Fruit fly (Drosophila melanogaster) whole organism, prepupa: ENCODE measurements around the gene HDAC4.
A peak's percentile ranks its signal among the peaks of the same experiment; 100 is the strongest.

Source experiments
- Blimp-1 ChIP-seq: fragments of 200-800 bp; sonication (Bioruptor generic); optimal IDR thresholded peaks from 3 replicates; lab custom pipeline; 2017; ENCODE audit warnings: missing biosample characterization, missing genetic modification characterization, mild to moderate bottlenecking, moderate library complexity, missing genetic modification reagents
- CG10631 ChIP-seq: fragments of 200-800 bp; sonication (Bioruptor generic); optimal IDR thresholded peaks from 2 replicates; lab custom pipeline; 2016; ENCODE audit warnings: missing biosample characterization, missing genetic modification characterization
- CG10669 ChIP-seq: fragments of 200-800 bp; sonication (Bioruptor generic); optimal IDR thresholded peaks from 3 replicates; lab custom pipeline; 2018; ENCODE audit warnings: missing biosample characterization, mild to moderate bottlenecking, missing genetic modification characterization, moderate library complexity
- CG11294 ChIP-seq: fragments of 200-800 bp; sonication (Bioruptor generic); IDR thresholded peaks from 2 replicates; pipeline ENCODE4 v1.3.6; 2022; ENCODE audit warnings: missing biosample characterization, missing genetic modification characterization
- CG11762 ChIP-seq: fragments of 200-800 bp; sonication (Bioruptor generic); optimal IDR thresholded peaks from 3 replicates; lab custom pipeline; 2016; ENCODE audit warnings: missing biosample characterization, missing genetic modification characterization; ENCODE audit not compliant: insufficient read depth
- CG11902 ChIP-seq: fragments of 200-800 bp; sonication (Bioruptor generic); optimal IDR thresholded peaks from 3 replicates; lab custom pipeline; 2016; ENCODE audit warnings: missing biosample characterization, missing genetic modification characterization
- CG15336 ChIP-seq: fragments of 200-800 bp; sonication (Bioruptor generic); IDR thresholded peaks from 2 replicates; pipeline ENCODE4 v1.3.6; 2022; ENCODE audit warnings: missing biosample characterization, missing genetic modification characterization
- CG1621 ChIP-seq: fragments of 200-800 bp; sonication (Bioruptor generic); optimal IDR thresholded peaks from 3 replicates; lab custom pipeline; 2018; ENCODE audit warnings: missing biosample characterization, mild to moderate bottlenecking, missing genetic modification characterization
- CG16779 ChIP-seq: fragments of 200-800 bp; sonication (Bioruptor generic); optimal IDR thresholded peaks from 3 replicates; lab custom pipeline; 2017; ENCODE audit warnings: missing biosample characterization, mild to moderate bottlenecking, missing genetic modification characterization
- CG3032 ChIP-seq: fragments of 200-800 bp; optimal IDR thresholded peaks from 2 replicates; lab custom pipeline; 2019; ENCODE audit warnings: missing biosample characterization, mild to moderate bottlenecking, missing genetic modification characterization, moderate library complexity
- CG31627 ChIP-seq: fragments of 200-800 bp; sonication (Bioruptor generic); optimal IDR thresholded peaks from 3 replicates; lab custom pipeline; 2016; ENCODE audit warnings: missing biosample characterization, missing genetic modification characterization
- CG32006 ChIP-seq: fragments of 200-800 bp; sonication (Bioruptor generic); optimal IDR thresholded peaks from 3 replicates; lab custom pipeline; 2017; ENCODE audit warnings: missing biosample characterization, mild to moderate bottlenecking, missing genetic modification characterization
- CG34406 ChIP-seq: fragments of 200-800 bp; sonication (Bioruptor generic); optimal IDR thresholded peaks from 3 replicates; lab custom pipeline; 2016; ENCODE audit warnings: missing biosample characterization, missing genetic modification characterization
- CG3919 ChIP-seq: fragments of 200-800 bp; sonication (Bioruptor generic); optimal IDR thresholded peaks from 3 replicates; lab custom pipeline; 2016; ENCODE audit warnings: missing biosample characterization, missing genetic modification characterization
- CG4318 ChIP-seq: fragments of 200-800 bp; sonication (Bioruptor generic); optimal IDR thresholded peaks from 3 replicates; lab custom pipeline; 2017; ENCODE audit warnings: missing biosample characterization, mild to moderate bottlenecking, missing genetic modification characterization
- CG6163 ChIP-seq: fragments of 200-800 bp; sonication (Bioruptor generic); IDR thresholded peaks from 3 replicates; pipeline ENCODE4 v1.3.6; 2022; ENCODE audit warnings: missing biosample characterization, missing genetic modification characterization
- CG6276 ChIP-seq: fragments of 200-800 bp; sonication (Bioruptor generic); optimal IDR thresholded peaks from 2 replicates; lab custom pipeline; 2017; ENCODE audit warnings: missing biosample characterization, mild to moderate bottlenecking, missing genetic modification characterization
- CG6792 ChIP-seq: fragments of 200-800 bp; sonication (Bioruptor generic); optimal IDR thresholded peaks from 3 replicates; lab custom pipeline; 2016; ENCODE audit warnings: missing biosample characterization, missing genetic modification characterization
- CG6854 ChIP-seq: fragments of 200-800 bp; sonication (Bioruptor generic); optimal IDR thresholded peaks from 2 replicates; lab custom pipeline; 2017; ENCODE audit warnings: missing biosample characterization, mild to moderate bottlenecking, missing genetic modification characterization
- CG8119 ChIP-seq: fragments of 200-800 bp; sonication (Bioruptor generic); IDR thresholded peaks from 3 replicates; pipeline ENCODE4 v1.3.6; 2022; ENCODE audit warnings: missing biosample characterization, missing genetic modification characterization
- CG8632 ChIP-seq: fragments of 200-800 bp; sonication (Bioruptor generic); optimal IDR thresholded peaks from 3 replicates; lab custom pipeline; 2016; ENCODE audit warnings: missing biosample characterization, missing genetic modification characterization
- CG9139 ChIP-seq: fragments of 200-800 bp; sonication (Bioruptor generic); optimal IDR thresholded peaks from 3 replicates; lab custom pipeline; 2017; ENCODE audit warnings: missing biosample characterization, mild to moderate bottlenecking, missing genetic modification characterization
- Eip78C ChIP-seq: fragments of 200-800 bp; sonication (Bioruptor generic); peaks from one replicate; lab custom pipeline; 2016; ENCODE audit warnings: missing biosample characterization, missing genetic modification characterization
- Eip93F ChIP-seq: fragments of 200-800 bp; sonication (Bioruptor generic); optimal IDR thresholded peaks from 2 replicates; lab custom pipeline; 2016; ENCODE audit warnings: missing biosample characterization, mild to moderate bottlenecking, missing genetic modification characterization
- Ets21C ChIP-seq: fragments of 200-800 bp; sonication (Bioruptor generic); optimal IDR thresholded peaks from 3 replicates; lab custom pipeline; 2016; ENCODE audit warnings: missing biosample characterization, missing genetic modification characterization
- Ets96B ChIP-seq: fragments of 200-800 bp; optimal IDR thresholded peaks from 2 replicates; lab custom pipeline; 2019; ENCODE audit warnings: missing biosample characterization, mild to moderate bottlenecking, missing genetic modification characterization, moderate library complexity
- Gug ChIP-seq: fragments of 200-800 bp; sonication (Bioruptor generic); IDR thresholded peaks from 2 replicates; pipeline ENCODE4 v1.3.6; 2022; ENCODE audit warnings: missing biosample characterization, missing genetic modification characterization
- Hr38 ChIP-seq: sonication (Bioruptor generic); optimal IDR thresholded peaks from 2 replicates; lab custom pipeline; 2016; ENCODE audit warnings: missing biosample characterization, missing genetic modification characterization
- Hr39 ChIP-seq: fragments of 200-800 bp; sonication (Bioruptor generic); optimal IDR thresholded peaks from 2 replicates; lab custom pipeline; 2016; ENCODE audit warnings: missing biosample characterization, missing genetic modification characterization
- Hr4 ChIP-seq: fragments of 200-800 bp; sonication (Bioruptor generic); optimal IDR thresholded peaks from 3 replicates; lab custom pipeline; 2016; ENCODE audit warnings: missing biosample characterization, missing genetic modification characterization
- Lpt ChIP-seq: fragments of 200-800 bp; sonication (Bioruptor generic); optimal IDR thresholded peaks from 3 replicates; lab custom pipeline; 2016; ENCODE audit warnings: missing biosample characterization, missing genetic modification characterization
- Met ChIP-seq: fragments of 200-800 bp; sonication (Bioruptor generic); optimal IDR thresholded peaks from 3 replicates; lab custom pipeline; 2016; ENCODE audit warnings: missing biosample characterization, missing genetic modification characterization
- OdsH ChIP-seq: fragments of 200-800 bp; sonication (Bioruptor generic); optimal IDR thresholded peaks from 3 replicates; lab custom pipeline; 2016; ENCODE audit warnings: missing biosample characterization, missing genetic modification characterization
- Sox102F ChIP-seq: fragments of 200-800 bp; sonication (Bioruptor generic); optimal IDR thresholded peaks from 2 replicates; lab custom pipeline; 2016; ENCODE audit warnings: missing biosample characterization, mild to moderate bottlenecking, missing genetic modification characterization
- Sox14 ChIP-seq: fragments of 200-800 bp; sonication (Bioruptor generic); optimal IDR thresholded peaks from 3 replicates; lab custom pipeline; 2016; ENCODE audit warnings: missing biosample characterization, missing genetic modification characterization
- achi ChIP-seq: fragments of 200-800 bp; sonication (Bioruptor generic); optimal IDR thresholded peaks from 3 replicates; lab custom pipeline; 2016; ENCODE audit warnings: missing biosample characterization, missing genetic modification characterization
- acj6 ChIP-seq: fragments of 200-800 bp; sonication (Bioruptor generic); optimal IDR thresholded peaks from 3 replicates; lab custom pipeline; 2016; ENCODE audit warnings: missing biosample characterization, missing genetic modification characterization
- cyc ChIP-seq: fragments of 200-800 bp; sonication (Bioruptor generic); optimal IDR thresholded peaks from 3 replicates; lab custom pipeline; 2016; ENCODE audit warnings: missing biosample characterization, missing genetic modification characterization
- dac ChIP-seq: fragments of 200-800 bp; sonication (Bioruptor generic); optimal IDR thresholded peaks from 2 replicates; lab custom pipeline; 2017; ENCODE audit warnings: missing biosample characterization, mild to moderate bottlenecking, missing genetic modification characterization
- dsx ChIP-seq: fragments of 200-800 bp; optimal IDR thresholded peaks from 3 replicates; lab custom pipeline; 2019; ENCODE audit warnings: missing biosample characterization, mild to moderate bottlenecking, missing genetic modification characterization, moderate library complexity; ENCODE audit not compliant: poor library complexity, severe bottlenecking
- esn ChIP-seq: fragments of 200-800 bp; sonication (Bioruptor generic); optimal IDR thresholded peaks from 2 replicates; lab custom pipeline; 2016; ENCODE audit warnings: missing biosample characterization, mild to moderate bottlenecking, missing genetic modification characterization, moderate library complexity
- fkh ChIP-seq: fragments of 200-800 bp; sonication (Bioruptor generic); optimal IDR thresholded peaks from 3 replicates; lab custom pipeline; 2017; ENCODE audit warnings: missing biosample characterization, mild to moderate bottlenecking, missing genetic modification characterization, moderate library complexity
- lz ChIP-seq: fragments of 200-800 bp; sonication (Bioruptor generic); optimal IDR thresholded peaks from 3 replicates; lab custom pipeline; 2016; ENCODE audit warnings: missing biosample characterization, missing genetic modification characterization
- pdm3 ChIP-seq: fragments of 200-800 bp; sonication (Bioruptor generic); optimal IDR thresholded peaks from 3 replicates; lab custom pipeline; 2016; ENCODE audit warnings: missing biosample characterization, missing genetic modification characterization
- salr ChIP-seq, 2 experiments: fragments of 200-800 bp; sonication (Bioruptor generic); optimal IDR thresholded peaks; 3 replicates each; lab custom pipeline; 2016 to 2018; ENCODE audit warnings: missing biosample characterization in 2 of 2, missing genetic modification characterization in 2 of 2, mild to moderate bottlenecking in 1 of 2
- spab ChIP-seq: fragments of 200-800 bp; sonication (Bioruptor generic); optimal IDR thresholded peaks from 2 replicates; lab custom pipeline; 2017; ENCODE audit warnings: missing biosample characterization, mild to moderate bottlenecking, missing genetic modification characterization, missing genetic modification reagents
- topi ChIP-seq: fragments of 200-800 bp; sonication (Bioruptor generic); optimal IDR thresholded peaks from 3 replicates; lab custom pipeline; 2016; ENCODE audit warnings: missing biosample characterization, missing genetic modification characterization
- vri ChIP-seq: fragments of 200-800 bp; sonication (Bioruptor generic); optimal IDR thresholded peaks from 3 replicates; lab custom pipeline; 2016; ENCODE audit warnings: missing biosample characterization, mild to moderate bottlenecking, missing genetic modification characterization

Gene HDAC4

DNA sequence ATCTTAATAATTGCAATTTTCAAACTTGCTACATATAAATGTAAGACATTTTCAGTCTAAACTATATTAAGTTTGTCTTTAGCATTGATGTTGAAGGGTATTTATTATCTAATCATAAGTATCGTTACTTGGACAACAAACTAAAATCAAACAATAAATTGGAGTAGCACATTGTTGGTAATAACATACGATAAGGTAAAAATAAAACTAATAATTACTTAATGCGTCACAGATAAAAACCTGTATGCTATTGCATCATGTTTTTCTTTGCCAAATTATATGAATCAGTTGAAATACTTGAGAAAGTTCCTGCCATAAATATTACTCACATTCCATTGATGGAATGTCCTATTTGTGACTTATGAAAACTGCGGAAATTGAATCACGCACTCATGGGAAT is 44.6 kb downstream of the HDAC4 start:
- TF ChIP-seq Eip78C (GFP tag; lab: Kevin White, UChicago) (peak; percentile 56), CG16779 (no peak), spab (GFP tag; lab: Kevin White, UChicago) (no peak), esn (GFP tag; lab: Kevin White, UChicago) (peak; percentile 4), salr (GFP tag; optimal IDR thresholded peaks at IDR 0.05; lab: Kevin White, UChicago) (peak in 1 of 2 experiments; percentile 13)

DNA sequence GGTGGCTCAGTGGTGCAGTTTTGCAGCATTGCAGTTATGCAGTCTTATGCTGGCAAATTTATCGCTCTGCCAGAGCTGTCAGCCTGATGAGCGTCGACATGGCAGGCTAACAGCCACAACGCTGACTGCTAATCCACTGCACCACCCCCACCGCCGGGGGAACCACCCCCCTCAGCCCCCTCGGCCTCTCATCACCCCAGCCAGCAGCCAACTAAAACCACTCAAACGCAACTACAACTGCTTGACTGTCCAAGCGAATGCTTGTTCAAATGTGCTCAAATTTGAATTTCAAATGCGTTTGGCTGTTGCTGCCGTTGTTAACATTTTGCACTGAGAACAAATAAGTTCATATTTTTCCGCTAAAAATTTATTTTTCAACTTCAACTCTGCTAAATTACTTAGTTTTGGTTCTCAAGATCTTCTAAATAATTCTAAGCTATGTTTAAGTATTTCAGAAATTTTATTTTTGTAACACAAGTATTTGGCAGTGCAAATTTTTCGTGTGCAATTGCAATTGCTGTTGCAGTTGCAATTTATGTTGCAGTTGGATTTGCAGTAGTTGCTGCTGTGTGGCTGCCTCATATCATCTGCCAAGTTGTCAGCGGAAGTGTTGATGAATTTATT is 47.0 kb downstream of the HDAC4 start:
- peak; percentile 27 for TF ChIP-seq CG10669 (GFP tag; lab: Kevin White, UChicago)
- peak; percentile 64 for TF ChIP-seq CG4318 (GFP tag; lab: Kevin White, UChicago)
- peak; percentile 93 for TF ChIP-seq CG15336
- peak; percentile 83 for TF ChIP-seq Gug (GFP tag; lab: Robert Waterston, UW)
- TF ChIP-seq salr (GFP tag; optimal IDR thresholded peaks at IDR 0.05; lab: Kevin White, UChicago) = peak in 1 of 2 experiments; percentile 36
- peak; percentile 63 for TF ChIP-seq Met
- TF ChIP-seq lz = peak; percentile 45
- peak; percentile 17 for TF ChIP-seq Ets21C (GFP tag; lab: Kevin White, UChicago)
- no peak for TF ChIP-seq vri (GFP tag; lab: Kevin White, UChicago)
- peak; percentile 2 for TF ChIP-seq spab (GFP tag; lab: Kevin White, UChicago)
- no peak for TF ChIP-seq Hr38
- peak; percentile 89 for TF ChIP-seq CG32006 (GFP tag; lab: Kevin White, UChicago)
- TF ChIP-seq CG8119 (GFP tag; lab: Robert Waterston, UW) = peak; percentile 90
- TF ChIP-seq CG11294 (GFP tag; lab: Robert Waterston, UW) = peak; percentile 80
- peak; percentile 55 for TF ChIP-seq dac (GFP tag; lab: Kevin White, UChicago)
- TF ChIP-seq topi (GFP tag; lab: Kevin White, UChicago) = peak; percentile 59
- peak; percentile 40 for TF ChIP-seq CG34406 (GFP tag; lab: Kevin White, UChicago)
- TF ChIP-seq CG11762 (GFP tag; lab: Kevin White, UChicago) = peak; percentile 60
- peak; percentile 46 for TF ChIP-seq cyc (GFP tag; lab: Kevin White, UChicago)
- peak; percentile 55 for TF ChIP-seq acj6
- no peak for TF ChIP-seq CG8632 (GFP tag; lab: Kevin White, UChicago)
- peak; percentile 67 for TF ChIP-seq achi (GFP tag; lab: Kevin White, UChicago)
- peak; percentile 89 for TF ChIP-seq Hr4
- TF ChIP-seq Eip93F (GFP tag; lab: Kevin White, UChicago) = no peak
- no peak for TF ChIP-seq CG9139 (GFP tag; lab: Kevin White, UChicago)
- TF ChIP-seq CG6854 = no peak
- TF ChIP-seq Lpt = peak; percentile 73
- TF ChIP-seq CG1621 (tag; lab: Kevin White, UChicago) = no peak
- peak; percentile 20 for TF ChIP-seq CG3032
- TF ChIP-seq CG6276 (GFP tag; lab: Kevin White, UChicago) = peak; percentile 86
- TF ChIP-seq CG11902 (GFP tag; lab: Kevin White, UChicago) = no peak
- no peak for TF ChIP-seq fkh (GFP tag; lab: Kevin White, UChicago)
- TF ChIP-seq OdsH = peak; percentile 72
- TF ChIP-seq Eip78C (GFP tag; lab: Kevin White, UChicago) = peak; percentile 84
- TF ChIP-seq CG16779 = peak; percentile 49
- TF ChIP-seq dsx (GFP tag; lab: Kevin White, UChicago) = peak; percentile 11
- peak; percentile 59 for TF ChIP-seq Sox14 (GFP tag; lab: Kevin White, UChicago)
- peak; percentile 34 for TF ChIP-seq Ets96B (tag; lab: Kevin White, UChicago)
- peak; percentile 75 for TF ChIP-seq pdm3 (GFP tag; lab: Kevin White, UChicago)
- peak; percentile 57 for TF ChIP-seq CG3919 (GFP tag; lab: Kevin White, UChicago)
- peak; percentile 61 for TF ChIP-seq esn (GFP tag; lab: Kevin White, UChicago)
- peak; percentile 43 for TF ChIP-seq Sox102F
- peak; percentile 50 for TF ChIP-seq CG31627
- no peak for TF ChIP-seq Blimp-1 (GFP tag; lab: Kevin White, UChicago)
- peak; percentile 19 for TF ChIP-seq CG6792
- peak; percentile 57 for TF ChIP-seq CG10631 (GFP tag; lab: Kevin White, UChicago)
- TF ChIP-seq Hr39 = peak; percentile 63
- TF ChIP-seq CG6163 (GFP tag; lab: Robert Waterston, UW) = peak; percentile 87
